Worm (Caenorhabditis elegans) whole organism, young adult: ENCODE measurements around the gene srbc-42.

Source experiments
- B0019.2 ChIP-seq: fragments of 200-800 bp; sonication (Bioruptor generic); conservative IDR thresholded peaks from 2 replicates; pipeline ENCODE4 v1.3.6; 2022; ENCODE audit warnings: missing genetic modification reagents, missing genetic modification characterization, missing compliant biosample characterization
- F10E7.11 ChIP-seq: sonication (generic microtip); optimal IDR thresholded peaks from 2 replicates; lab custom pipeline; 2017; ENCODE audit warnings: mild to moderate bottlenecking, missing genetic modification characterization, moderate library complexity, missing compliant biosample characterization
- F37B4.10 ChIP-seq: fragments of 200-800 bp; sonication (Bioruptor generic); IDR thresholded peaks from 2 replicates; pipeline ENCODE4 v1.3.6; 2022; ENCODE audit warnings: missing genetic modification characterization, missing compliant biosample characterization
- F57C9.4 ChIP-seq: sonication (generic microtip); optimal IDR thresholded peaks from 2 replicates; lab custom pipeline; 2017; ENCODE audit warnings: mild to moderate bottlenecking, missing genetic modification characterization, missing compliant biosample characterization
- T07F8.4 ChIP-seq: sonication (generic microtip); optimal IDR thresholded peaks from 2 replicates; lab custom pipeline; 2016; ENCODE audit warnings: mild to moderate bottlenecking, missing genetic modification characterization, moderate library complexity, missing compliant biosample characterization
- Y53G8AR.9 ChIP-seq: fragments of 200-800 bp; sonication (Bioruptor generic); conservative IDR thresholded peaks from 2 replicates; pipeline ENCODE4 v1.3.6; 2022; ENCODE audit warnings: missing genetic modification reagents, missing genetic modification characterization, missing compliant biosample characterization
- aptf-2 ChIP-seq: fragments of 200-800 bp; sonication (Bioruptor generic); conservative IDR thresholded peaks from 2 replicates; pipeline ENCODE4 v1.3.6; 2022; ENCODE audit warnings: missing genetic modification reagents, missing genetic modification characterization, missing compliant biosample characterization
- aptf-3 ChIP-seq: fragments of 200-800 bp; sonication (Bioruptor generic); IDR thresholded peaks from 2 replicates; pipeline ENCODE4 v1.3.6; 2022; ENCODE audit warnings: missing genetic modification characterization, missing compliant biosample characterization
- athp-1 ChIP-seq: sonication (generic microtip); optimal IDR thresholded peaks from 2 replicates; lab custom pipeline; 2017; ENCODE audit warnings: mild to moderate bottlenecking, missing genetic modification characterization, missing compliant biosample characterization
- attf-3 ChIP-seq: fragments of 200-800 bp; sonication (Bioruptor generic); conservative IDR thresholded peaks from 2 replicates; pipeline ENCODE4 v1.3.6; 2022; ENCODE audit warnings: missing genetic modification reagents, missing genetic modification characterization, missing compliant biosample characterization
- attf-5 ChIP-seq: fragments of 200-800 bp; sonication (Bioruptor generic); optimal IDR thresholded peaks from 2 replicates; lab custom pipeline; 2018; ENCODE audit warnings: mild to moderate bottlenecking, missing genetic modification characterization, missing compliant biosample characterization
- cebp-1 ChIP-seq, 2 experiments: fragments of 200-800 bp in 1 of 2; sonication (Bioruptor generic) in 1 of 2; sonication (generic microtip) in 1 of 2; IDR thresholded peaks in 1 of 2; optimal IDR thresholded peaks in 1 of 2; 2 replicates each; pipeline versions ENCODE4 v1.3.6 to Lab custom; 2017 to 2022; ENCODE audit warnings: missing compliant biosample characterization in 2 of 2, missing genetic modification characterization in 2 of 2, mild to moderate bottlenecking in 1 of 2, missing genetic modification reagents in 1 of 2, moderate library complexity in 1 of 2
- ceh-58 ChIP-seq: fragments of 200-800 bp; sonication (Bioruptor generic); IDR thresholded peaks from 2 replicates; pipeline ENCODE4 v1.3.6; 2022; ENCODE audit warnings: missing genetic modification characterization, missing compliant biosample characterization
- ceh-79 ChIP-seq: sonication (generic microtip); optimal IDR thresholded peaks from 2 replicates; lab custom pipeline; 2017; ENCODE audit warnings: mild to moderate bottlenecking, missing genetic modification characterization, missing compliant biosample characterization
- dox-1 ChIP-seq: fragments of 200-800 bp; sonication (Bioruptor generic); IDR thresholded peaks from 2 replicates; pipeline ENCODE4 v1.3.6; 2022; ENCODE audit warnings: missing genetic modification reagents, missing genetic modification characterization, missing compliant biosample characterization
- dpff-1 ChIP-seq: sonication (generic microtip); optimal IDR thresholded peaks from 2 replicates; lab custom pipeline; 2017; ENCODE audit warnings: mild to moderate bottlenecking, missing genetic modification characterization, missing compliant biosample characterization
- egl-18 ChIP-seq: fragments of 200-800 bp; sonication (Bioruptor generic); IDR thresholded peaks from 2 replicates; pipeline ENCODE4 v1.3.6; 2022; ENCODE audit warnings: missing genetic modification reagents, missing genetic modification characterization, missing compliant biosample characterization
- egl-44 ChIP-seq: fragments of 200-800 bp; sonication (Bioruptor generic); IDR thresholded peaks from 2 replicates; pipeline ENCODE4 v1.3.6; 2022; ENCODE audit warnings: missing genetic modification reagents, missing genetic modification characterization, missing compliant biosample characterization
- fkh-3 ChIP-seq: sonication (generic microtip); optimal IDR thresholded peaks from 2 replicates; lab custom pipeline; 2016; ENCODE audit warnings: mild to moderate bottlenecking, missing genetic modification characterization, missing compliant biosample characterization
- gei-17 ChIP-seq: fragments of 200-800 bp; sonication (Bioruptor generic); optimal IDR thresholded peaks from 2 replicates; lab custom pipeline; 2018; ENCODE audit warnings: mild to moderate bottlenecking, missing genetic modification characterization, missing compliant biosample characterization
- him-1 ChIP-seq: sonication (generic microtip); optimal IDR thresholded peaks from 2 replicates; lab custom pipeline; 2016; ENCODE audit warnings: missing genotype, missing genetic modification reagents, missing genetic modification characterization, missing compliant biosample characterization
- hlh-12 ChIP-seq: sonication (generic microtip); optimal IDR thresholded peaks from 2 replicates; lab custom pipeline; 2016; ENCODE audit warnings: missing genetic modification characterization, missing compliant biosample characterization
- hsf-1 ChIP-seq: fragments of 200-800 bp; sonication (Bioruptor generic); IDR thresholded peaks from 2 replicates; pipeline ENCODE4 v1.3.6; 2022; ENCODE audit warnings: missing genetic modification reagents, missing genetic modification characterization, missing compliant biosample characterization
- lag-1 ChIP-seq: fragments of 200-800 bp; sonication (Bioruptor generic); IDR thresholded peaks from 2 replicates; pipeline ENCODE4 v1.3.6; 2022; ENCODE audit warnings: missing genetic modification reagents, missing genetic modification characterization, missing compliant biosample characterization
- lin-35 ChIP-seq, 3 experiments: fragments of 150-350 bp in 2 of 3; sonication (generic microtip) in 1 of 3; optimal IDR thresholded peaks; 2 replicates each; lab custom pipeline; 2014 to 2018; ENCODE audit warnings: missing biosample characterization in 3 of 3, missing genetic modification characterization in 3 of 3, missing genetic modification reagents in 3 of 3
- lin-54 ChIP-seq: fragments of 200-800 bp; sonication (Bioruptor generic); optimal IDR thresholded peaks from 2 replicates; lab custom pipeline; 2018; ENCODE audit warnings: mild to moderate bottlenecking, missing genetic modification characterization, missing compliant biosample characterization
- mcd-1 ChIP-seq: fragments of 200-800 bp; sonication (Bioruptor generic); IDR thresholded peaks from 2 replicates; pipeline ENCODE4 v1.3.6; 2022; ENCODE audit warnings: missing genetic modification reagents, missing genetic modification characterization, missing compliant biosample characterization
- nfya-2 ChIP-seq: fragments of 200-800 bp; sonication (Bioruptor generic); IDR thresholded peaks from 2 replicates; pipeline ENCODE4 v1.3.6; 2022; ENCODE audit warnings: missing genetic modification reagents, missing genetic modification characterization, missing compliant biosample characterization
- nfyb-1 ChIP-seq: fragments of 200-800 bp; sonication (Bioruptor generic); IDR thresholded peaks from 2 replicates; pipeline ENCODE4 v1.3.6; 2022; ENCODE audit warnings: missing genetic modification reagents, missing genetic modification characterization, missing compliant biosample characterization
- nhr-120 ChIP-seq: fragments of 200-800 bp; sonication (Bioruptor generic); IDR thresholded peaks from 2 replicates; pipeline ENCODE4 v1.3.6; 2022; ENCODE audit warnings: missing genetic modification characterization, missing compliant biosample characterization
- nhr-179 ChIP-seq: sonication (generic microtip); optimal IDR thresholded peaks from 2 replicates; lab custom pipeline; 2016; ENCODE audit warnings: mild to moderate bottlenecking, missing genetic modification characterization, missing compliant biosample characterization
- nhr-80 ChIP-seq: sonication (generic microtip); optimal IDR thresholded peaks from 2 replicates; lab custom pipeline; 2016; ENCODE audit warnings: missing genetic modification characterization, missing compliant biosample characterization
- pbrm-1 ChIP-seq: fragments of 200-800 bp; sonication (Bioruptor generic); IDR thresholded peaks from 2 replicates; pipeline ENCODE4 v1.3.6; 2022; ENCODE audit warnings: missing genetic modification reagents, missing genetic modification characterization, missing compliant biosample characterization
- rec-8 ChIP-seq, 2 experiments: sonication (generic microtip); optimal IDR thresholded peaks; 2 replicates each; lab custom pipeline; 2016; ENCODE audit warnings: mild to moderate bottlenecking in 2 of 2, missing genetic modification characterization in 2 of 2, missing genetic modification reagents in 2 of 2, missing genotype in 2 of 2, missing biosample characterization in 1 of 2, missing compliant biosample characterization in 1 of 2, moderate library complexity in 1 of 2
- repo-1 ChIP-seq: sonication (generic microtip); optimal IDR thresholded peaks from 2 replicates; lab custom pipeline; 2017; ENCODE audit warnings: mild to moderate bottlenecking, missing genetic modification characterization, missing compliant biosample characterization
- sdz-38 ChIP-seq: sonication (generic microtip); optimal IDR thresholded peaks from 2 replicates; lab custom pipeline; 2016; ENCODE audit warnings: missing genotype, missing genetic modification characterization, missing compliant biosample characterization
- sea-2 ChIP-seq: fragments of 200-800 bp; sonication (Bioruptor generic); IDR thresholded peaks from 2 replicates; pipeline ENCODE4 v1.3.6; 2022; ENCODE audit warnings: missing genetic modification characterization, missing compliant biosample characterization
- snpc-1.1 ChIP-seq: sonication (generic microtip); optimal IDR thresholded peaks from 2 replicates; lab custom pipeline; 2017; ENCODE audit warnings: missing genetic modification characterization, mild to moderate bottlenecking, missing compliant biosample characterization, antibody characterized with exemption, moderate library complexity, missing genotype, missing genetic modification reagents; ENCODE audit not compliant: insufficient read depth
- snpc-4 ChIP-seq, 5 experiments: fragments of 150-350 bp in 1 of 5; sonication (generic microtip) in 4 of 5; optimal IDR thresholded peaks; 2 replicates each; lab custom pipeline; 2014 to 2018; ENCODE audit warnings: missing genetic modification characterization in 5 of 5, missing biosample characterization in 3 of 5, antibody characterized with exemption in 2 of 5, mild to moderate bottlenecking in 2 of 5, missing compliant biosample characterization in 2 of 5, missing genotype in 2 of 5, moderate library complexity in 2 of 5, missing genetic modification reagents in 1 of 5
- somi-1 ChIP-seq: fragments of 200-800 bp; sonication (Bioruptor generic); optimal IDR thresholded peaks from 2 replicates; lab custom pipeline; 2018; ENCODE audit warnings: mild to moderate bottlenecking, missing genetic modification characterization, missing compliant biosample characterization
- tbp1 ChIP-seq: fragments of 200-800 bp; sonication (Bioruptor generic); optimal IDR thresholded peaks from 2 replicates; lab custom pipeline; 2018; ENCODE audit warnings: mild to moderate bottlenecking, missing genetic modification characterization, missing compliant biosample characterization
- zfh-2 ChIP-seq: fragments of 200-800 bp; sonication (Bioruptor generic); conservative IDR thresholded peaks from 2 replicates; pipeline ENCODE4 v1.3.6; 2022; ENCODE audit warnings: missing genetic modification reagents, missing genetic modification characterization, missing compliant biosample characterization
- ztf-6 ChIP-seq: fragments of 200-800 bp; sonication (Bioruptor generic); IDR thresholded peaks from 2 replicates; pipeline ENCODE4 v1.3.6; 2022; ENCODE audit warnings: missing genetic modification reagents, missing genetic modification characterization, missing compliant biosample characterization

Gene srbc-42

DNA sequence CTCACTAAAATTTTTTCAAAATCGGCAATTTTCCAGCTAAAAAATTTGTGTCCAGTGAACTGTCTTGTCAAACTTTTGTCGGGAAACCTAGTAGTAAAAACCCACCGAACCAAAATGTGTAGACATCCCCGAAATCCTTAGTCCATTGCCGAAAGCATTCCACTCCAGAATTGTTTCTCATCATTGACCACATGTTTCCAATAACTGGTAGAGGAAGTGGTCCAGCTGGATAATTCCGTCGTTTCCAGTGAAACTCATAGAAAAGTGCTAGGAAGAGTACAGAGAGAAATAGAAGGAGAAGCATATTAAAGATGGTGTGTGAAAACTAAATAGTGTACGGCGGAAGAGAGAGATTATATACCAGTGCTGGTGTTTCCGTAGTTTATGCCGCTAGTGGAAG is 13.1 kb upstream of the srbc-42 start, which contains the start of gene cyp-33C12:
Gene cyp-33C12 (minus strand): TSS at position 321 of the 400 bp plus-strand sequence.
- TF ChIP-seq lag-1 (GFP tag; lab: Robert Waterston, UW) (no peak), B0019.2 (no peak), ceh-79 (tag; lab: Kevin White, UChicago) (no peak), dox-1 (GFP tag; lab: Robert Waterston, UW) (no peak), sea-2 (no peak), T07F8.4 (no peak), rec-8 (tag; optimal IDR thresholded peaks at IDR 0.05; lab: Kevin White, UChicago) (no peak), cebp-1 (GFP tag; IDR thresholded peaks at IDR 0.05; lab: Robert Waterston, UW) (no peak), cebp-1 (tag; optimal IDR thresholded peaks at IDR 0.05; lab: Kevin White, UChicago) (no peak), dpff-1 (no peak), aptf-3 (GFP tag; lab: Robert Waterston, UW) (no peak), gei-17 (GFP tag; lab: Kevin White, UChicago) (no peak), tbp1 (no peak), repo-1 (no peak), fkh-3 (tag; lab: Kevin White, UChicago) (no peak)

DNA sequence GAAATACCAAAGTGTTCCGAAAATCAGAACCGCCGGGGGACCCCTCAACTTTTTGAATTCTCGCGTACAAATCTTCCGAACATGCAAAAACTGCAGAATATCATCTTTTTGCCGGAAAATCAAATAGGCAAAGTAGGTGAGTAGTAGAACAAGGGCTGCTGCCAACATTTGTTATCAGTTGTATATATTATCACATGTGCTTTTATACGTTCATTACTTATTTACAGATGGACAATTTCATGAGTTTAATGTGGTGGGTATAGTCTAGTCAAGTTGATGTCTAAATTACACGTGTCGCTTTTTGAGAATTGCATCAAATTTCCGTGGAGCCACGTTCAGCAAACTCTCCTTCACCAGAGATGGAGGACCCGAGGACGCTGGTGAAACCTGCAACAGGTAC is 10.2 kb upstream of the srbc-42 start, which contains the start of gene cyp-32B1:
Gene cyp-32B1 (minus strand): TSS at position 176 of the 400 bp plus-strand sequence.
- peak; percentile 24 for TF ChIP-seq nhr-80
- no peak for TF ChIP-seq nhr-179

DNA sequence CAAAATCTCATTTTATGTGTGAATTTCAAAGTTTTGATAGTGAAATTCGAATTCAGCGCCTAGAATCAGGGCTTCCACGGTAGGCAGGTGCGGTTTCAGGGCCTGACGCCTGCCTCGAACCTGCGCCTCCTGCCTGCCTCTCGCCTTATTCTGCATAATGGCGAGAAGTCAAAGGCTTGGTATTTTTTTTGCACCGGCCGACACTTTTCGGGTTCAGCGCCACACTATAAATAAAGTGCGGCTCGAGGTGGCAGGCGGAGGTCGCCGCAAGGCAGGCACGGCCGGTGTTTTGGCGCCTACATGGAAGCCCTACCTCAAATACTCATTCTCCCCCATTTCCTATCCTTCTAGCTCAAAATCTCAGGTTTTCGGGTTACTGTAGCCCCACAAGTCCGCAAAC is 9.4 kb upstream of the srbc-42 start:
- TF ChIP-seq lin-54 (GFP tag; lab: Kevin White, UChicago) (no peak), attf-3 (GFP tag; lab: Robert Waterston, UW) (no peak), lin-35 (GFP tag; optimal IDR thresholded peaks at IDR 0.05; lab: Kevin White, UChicago) (no peak), zfh-2 (GFP tag; lab: Robert Waterston, UW) (peak; percentile 63), mcd-1 (GFP tag; lab: Robert Waterston, UW) (no peak)
- TF ChIP-seq, all 124 proteins: peak for 1

ce11 chrV:2199594-2199993 is 8.6 kb upstream of the srbc-42 start:
- TF ChIP-seq athp-1 (tag; lab: Kevin White, UChicago) (no peak), fkh-3 (tag; lab: Kevin White, UChicago) (no peak), ceh-79 (tag; lab: Kevin White, UChicago) (no peak), attf-5 (GFP tag; lab: Kevin White, UChicago) (no peak), egl-18 (GFP tag; lab: Robert Waterston, UW) (no peak), nhr-120 (GFP tag; lab: Robert Waterston, UW) (no peak), snpc-1.1 (tag; lab: Kevin White, UChicago) (peak; percentile 37), F37B4.10 (GFP tag; lab: Robert Waterston, UW) (0 out of 2 replicates have a peak, but pooled peaks have one; percentile 72), nhr-80 (no peak), rec-8 (tag; optimal IDR thresholded peaks at IDR 0.05; lab: Kevin White, UChicago) (no peak), nfya-2 (GFP tag; lab: Robert Waterston, UW) (no peak), hlh-12 (tag; lab: Kevin White, UChicago) (no peak), somi-1 (no peak), snpc-4 (GFP tag; optimal IDR thresholded peaks at IDR 0.05; lab: Kevin White, UChicago) (no peak), snpc-4 (tag; optimal IDR thresholded peaks at IDR 0.05; lab: Kevin White, UChicago) (peak in 2 of 4 experiments; percentile 81 to 90), aptf-3 (GFP tag; lab: Robert Waterston, UW) (no peak), F10E7.11 (tag; lab: Kevin White, UChicago) (no peak), F57C9.4 (no peak), him-1 (no peak), egl-44 (GFP tag; lab: Robert Waterston, UW) (no peak), ztf-6 (no peak), pbrm-1 (no peak), sdz-38 (tag; lab: Kevin White, UChicago) (no peak), zfh-2 (GFP tag; lab: Robert Waterston, UW) (0 out of 2 replicates have a peak, but pooled peaks have one; percentile 12), hsf-1 (GFP tag; lab: Robert Waterston, UW) (no peak), aptf-2 (GFP tag; lab: Robert Waterston, UW) (no peak), Y53G8AR.9 (GFP tag; lab: Robert Waterston, UW) (no peak), ceh-58 (GFP tag; lab: Robert Waterston, UW) (no peak), nfyb-1 (GFP tag; lab: Robert Waterston, UW) (0 out of 2 replicates have a peak, but pooled peaks have one; percentile 39)
